Fruit fly (Drosophila melanogaster): ENCODE data around the gene tws.

tws gene

DNA sequence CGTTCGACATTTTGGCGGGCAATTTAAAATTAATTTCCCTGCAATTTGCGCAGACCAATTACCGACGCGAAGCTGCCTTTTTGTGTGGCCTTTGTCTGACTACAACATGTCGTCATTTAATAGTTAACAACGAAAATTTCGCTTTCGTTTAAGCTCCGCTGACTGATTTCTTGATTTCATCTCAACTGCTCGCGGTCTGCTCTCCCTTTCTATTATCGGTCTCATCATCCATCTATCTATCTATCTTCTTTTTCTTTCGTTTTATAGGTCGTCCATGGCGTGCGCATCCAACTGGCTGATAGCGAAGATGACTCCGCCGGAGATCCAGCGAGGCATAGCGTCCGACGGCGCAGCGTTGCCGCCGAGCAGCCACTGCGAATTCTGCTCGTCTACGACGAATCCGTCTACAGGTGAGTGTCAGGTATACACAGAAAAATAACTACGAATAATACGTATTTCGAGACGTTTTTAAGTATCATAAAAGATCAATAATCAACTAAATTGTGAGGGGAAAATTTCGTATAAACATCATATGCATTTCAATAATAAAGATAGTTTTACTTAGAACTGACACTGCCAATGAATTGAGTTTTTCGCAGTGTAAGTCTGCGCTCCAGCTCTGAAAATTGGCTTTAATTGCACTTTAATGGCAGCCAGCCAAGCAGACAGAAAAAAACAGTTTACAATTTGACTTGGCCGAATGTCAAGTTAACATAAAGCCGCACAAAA is 14.5 kb upstream of the tws start:
- TF ChIP-seq vri (GFP tag; optimal IDR thresholded peaks at IDR 0.05), result no peak
- TF ChIP-seq eg (GFP tag; IDR thresholded peaks at IDR 0.05), result no peak; the same call in none of the 3 replicates
- TF ChIP-seq CG15336 (GFP tag; IDR thresholded peaks at IDR 0.05), result peak; percentile 87
- TF ChIP-seq fd85E (GFP tag; optimal IDR thresholded peaks at IDR 0.05), result no peak
- peak; percentile 62 for TF ChIP-seq Gug (GFP tag; IDR thresholded peaks at IDR 0.05)
- peak; percentile 61 for TF ChIP-seq achi (GFP tag; optimal IDR thresholded peaks at IDR 0.05)
- TF ChIP-seq CG10631 (GFP tag; optimal IDR thresholded peaks at IDR 0.05), result peak; percentile 34
- TF ChIP-seq lz (GFP tag; optimal IDR thresholded peaks at IDR 0.05), result no peak
- no peak for TF ChIP-seq Ets96B (tag; optimal IDR thresholded peaks at IDR 0.05)
- TF ChIP-seq CG7368 (GFP tag; optimal IDR thresholded peaks at IDR 0.05), result peak; percentile 16
- no peak for TF ChIP-seq ss (GFP tag; optimal IDR thresholded peaks at IDR 0.05)
- no peak for TF ChIP-seq CG3032 (tag; optimal IDR thresholded peaks at IDR 0.05)
- TF ChIP-seq CG6792 (GFP tag; optimal IDR thresholded peaks at IDR 0.05), result peak; percentile 19
- TF ChIP-seq salr (GFP tag; optimal IDR thresholded peaks at IDR 0.05), result peak in 1 of 2 experiments; percentile 33
- TF ChIP-seq Ets21C (GFP tag; optimal IDR thresholded peaks at IDR 0.05), result no peak
- TF ChIP-seq acj6 (GFP tag; optimal IDR thresholded peaks at IDR 0.05), result peak; percentile 33
- TF ChIP-seq CG3919 (GFP tag; optimal IDR thresholded peaks at IDR 0.05), result no peak
- peak; percentile 37 for TF ChIP-seq CG4318 (GFP tag; optimal IDR thresholded peaks at IDR 0.05)
- no peak for TF ChIP-seq CG8632 (GFP tag; optimal IDR thresholded peaks at IDR 0.05)
- no peak for TF ChIP-seq Sox102F (GFP tag; optimal IDR thresholded peaks at IDR 0.05)
- TF ChIP-seq CG31627 (GFP tag; optimal IDR thresholded peaks at IDR 0.05), result no peak
- no peak for TF ChIP-seq Met (GFP tag; optimal IDR thresholded peaks at IDR 0.05)
- no peak for TF ChIP-seq CG34406 (GFP tag; optimal IDR thresholded peaks at IDR 0.05)
- no peak for TF ChIP-seq dsx (GFP tag; optimal IDR thresholded peaks at IDR 0.05; ENCODE audit: poor library complexity, severe bottlenecking)
- TF ChIP-seq CG11294 (GFP tag; IDR thresholded peaks at IDR 0.05), result peak; percentile 53; the same call in 1 of the 2 replicates
- no peak for TF ChIP-seq esn (GFP tag; optimal IDR thresholded peaks at IDR 0.05)
- TF ChIP-seq CG6163 (GFP tag; IDR thresholded peaks at IDR 0.05), result peak; percentile 79; the same call in 2 of the 3 replicates
- no peak for TF ChIP-seq CG9139 (GFP tag; optimal IDR thresholded peaks at IDR 0.05)
- TF ChIP-seq CG6276 (GFP tag; optimal IDR thresholded peaks at IDR 0.05), result no peak
- peak; percentile 2 for TF ChIP-seq spab (GFP tag; optimal IDR thresholded peaks at IDR 0.05)
- no peak for TF ChIP-seq Smox (GFP tag; optimal IDR thresholded peaks at IDR 0.05)
- peak; percentile 75 for TF ChIP-seq Hr4 (GFP tag; optimal IDR thresholded peaks at IDR 0.05)
- TF ChIP-seq CG1621 (tag; optimal IDR thresholded peaks at IDR 0.05), result no peak
- TF ChIP-seq Hr38 (GFP tag; optimal IDR thresholded peaks at IDR 0.05), result no peak
- no peak for TF ChIP-seq svp (GFP tag)
- no peak for TF ChIP-seq Eip78C (GFP tag)
- no peak for TF ChIP-seq net (GFP tag; optimal IDR thresholded peaks at IDR 0.05)
- TF ChIP-seq CG11762 (GFP tag; optimal IDR thresholded peaks at IDR 0.05; ENCODE audit: insufficient read depth), result peak; percentile 19
- no peak for TF ChIP-seq CG11902 (GFP tag; optimal IDR thresholded peaks at IDR 0.05)
- no peak for TF ChIP-seq CG32006 (GFP tag; optimal IDR thresholded peaks at IDR 0.05)
- peak; percentile 58 for TF ChIP-seq pdm3 (GFP tag; optimal IDR thresholded peaks at IDR 0.05)
- no peak for TF ChIP-seq CG10669 (GFP tag; optimal IDR thresholded peaks at IDR 0.05)
- TF ChIP-seq Lpt (GFP tag; optimal IDR thresholded peaks at IDR 0.05), result peak; percentile 41
- peak; percentile 8 for TF ChIP-seq CG8319 (GFP tag; optimal IDR thresholded peaks at IDR 0.05)
- TF ChIP-seq fd59A (GFP tag; optimal IDR thresholded peaks at IDR 0.05), result no peak
- no peak for TF ChIP-seq OdsH (GFP tag; optimal IDR thresholded peaks at IDR 0.05)
- TF ChIP-seq Sox15 (GFP tag; optimal IDR thresholded peaks at IDR 0.05), result no peak
- no peak for TF ChIP-seq Eip93F (GFP tag; optimal IDR thresholded peaks at IDR 0.05)
- TF ChIP-seq cyc (GFP tag; optimal IDR thresholded peaks at IDR 0.05), result no peak
- TF ChIP-seq Hr39 (GFP tag; optimal IDR thresholded peaks at IDR 0.05), result no peak
- no peak for TF ChIP-seq fkh (GFP tag; optimal IDR thresholded peaks at IDR 0.05)

Data from whole organism, prepupa.